Fruit fly (Drosophila melanogaster) whole organism, prepupa: ENCODE results near the gene CG42238.
A peak's percentile ranks its signal among the peaks of the same experiment; 100 is the strongest.

Source experiments
- Blimp-1 ChIP-seq: fragments of 200-800 bp; sonication (Bioruptor generic); optimal IDR thresholded peaks from 3 replicates; lab custom pipeline; 2017; ENCODE audit warnings: missing biosample characterization, missing genetic modification characterization, mild to moderate bottlenecking, moderate library complexity, missing genetic modification reagents
- CG10631 ChIP-seq: fragments of 200-800 bp; sonication (Bioruptor generic); optimal IDR thresholded peaks from 2 replicates; lab custom pipeline; 2016; ENCODE audit warnings: missing biosample characterization, missing genetic modification characterization
- CG11294 ChIP-seq: fragments of 200-800 bp; sonication (Bioruptor generic); IDR thresholded peaks from 2 replicates; pipeline ENCODE4 v1.3.6; 2022; ENCODE audit warnings: missing biosample characterization, missing genetic modification characterization
- CG11762 ChIP-seq: fragments of 200-800 bp; sonication (Bioruptor generic); optimal IDR thresholded peaks from 3 replicates; lab custom pipeline; 2016; ENCODE audit warnings: missing biosample characterization, missing genetic modification characterization; ENCODE audit not compliant: insufficient read depth
- CG11902 ChIP-seq: fragments of 200-800 bp; sonication (Bioruptor generic); optimal IDR thresholded peaks from 3 replicates; lab custom pipeline; 2016; ENCODE audit warnings: missing biosample characterization, missing genetic modification characterization
- CG15336 ChIP-seq: fragments of 200-800 bp; sonication (Bioruptor generic); IDR thresholded peaks from 2 replicates; pipeline ENCODE4 v1.3.6; 2022; ENCODE audit warnings: missing biosample characterization, missing genetic modification characterization
- CG1621 ChIP-seq: fragments of 200-800 bp; sonication (Bioruptor generic); optimal IDR thresholded peaks from 3 replicates; lab custom pipeline; 2018; ENCODE audit warnings: missing biosample characterization, mild to moderate bottlenecking, missing genetic modification characterization
- CG3032 ChIP-seq: fragments of 200-800 bp; optimal IDR thresholded peaks from 2 replicates; lab custom pipeline; 2019; ENCODE audit warnings: missing biosample characterization, mild to moderate bottlenecking, missing genetic modification characterization, moderate library complexity
- CG31627 ChIP-seq: fragments of 200-800 bp; sonication (Bioruptor generic); optimal IDR thresholded peaks from 3 replicates; lab custom pipeline; 2016; ENCODE audit warnings: missing biosample characterization, missing genetic modification characterization
- CG32006 ChIP-seq: fragments of 200-800 bp; sonication (Bioruptor generic); optimal IDR thresholded peaks from 3 replicates; lab custom pipeline; 2017; ENCODE audit warnings: missing biosample characterization, mild to moderate bottlenecking, missing genetic modification characterization
- CG34406 ChIP-seq: fragments of 200-800 bp; sonication (Bioruptor generic); optimal IDR thresholded peaks from 3 replicates; lab custom pipeline; 2016; ENCODE audit warnings: missing biosample characterization, missing genetic modification characterization
- CG4318 ChIP-seq: fragments of 200-800 bp; sonication (Bioruptor generic); optimal IDR thresholded peaks from 3 replicates; lab custom pipeline; 2017; ENCODE audit warnings: missing biosample characterization, mild to moderate bottlenecking, missing genetic modification characterization
- CG6163 ChIP-seq: fragments of 200-800 bp; sonication (Bioruptor generic); IDR thresholded peaks from 3 replicates; pipeline ENCODE4 v1.3.6; 2022; ENCODE audit warnings: missing biosample characterization, missing genetic modification characterization
- CG6276 ChIP-seq: fragments of 200-800 bp; sonication (Bioruptor generic); optimal IDR thresholded peaks from 2 replicates; lab custom pipeline; 2017; ENCODE audit warnings: missing biosample characterization, mild to moderate bottlenecking, missing genetic modification characterization
- CG6808 ChIP-seq: fragments of 200-800 bp; sonication (Bioruptor generic); optimal IDR thresholded peaks from 3 replicates; lab custom pipeline; 2017; ENCODE audit warnings: missing biosample characterization, missing genetic modification characterization, mild to moderate bottlenecking, moderate library complexity, missing genetic modification reagents
- CG7368 ChIP-seq: fragments of 200-800 bp; sonication (Bioruptor generic); optimal IDR thresholded peaks from 3 replicates; lab custom pipeline; 2016; ENCODE audit warnings: missing biosample characterization, missing genetic modification characterization
- CG8119 ChIP-seq: fragments of 200-800 bp; sonication (Bioruptor generic); IDR thresholded peaks from 3 replicates; pipeline ENCODE4 v1.3.6; 2022; ENCODE audit warnings: missing biosample characterization, missing genetic modification characterization
- CG8319 ChIP-seq: fragments of 200-800 bp; sonication (Bioruptor generic); optimal IDR thresholded peaks from 3 replicates; lab custom pipeline; 2016; ENCODE audit warnings: missing biosample characterization, missing genetic modification characterization
- Ets21C ChIP-seq: fragments of 200-800 bp; sonication (Bioruptor generic); optimal IDR thresholded peaks from 3 replicates; lab custom pipeline; 2016; ENCODE audit warnings: missing biosample characterization, missing genetic modification characterization
- Ets96B ChIP-seq: fragments of 200-800 bp; optimal IDR thresholded peaks from 2 replicates; lab custom pipeline; 2019; ENCODE audit warnings: missing biosample characterization, mild to moderate bottlenecking, missing genetic modification characterization, moderate library complexity
- Gug ChIP-seq: fragments of 200-800 bp; sonication (Bioruptor generic); IDR thresholded peaks from 2 replicates; pipeline ENCODE4 v1.3.6; 2022; ENCODE audit warnings: missing biosample characterization, missing genetic modification characterization
- Hr38 ChIP-seq: sonication (Bioruptor generic); optimal IDR thresholded peaks from 2 replicates; lab custom pipeline; 2016; ENCODE audit warnings: missing biosample characterization, missing genetic modification characterization
- Hr4 ChIP-seq: fragments of 200-800 bp; sonication (Bioruptor generic); optimal IDR thresholded peaks from 3 replicates; lab custom pipeline; 2016; ENCODE audit warnings: missing biosample characterization, missing genetic modification characterization
- Met ChIP-seq: fragments of 200-800 bp; sonication (Bioruptor generic); optimal IDR thresholded peaks from 3 replicates; lab custom pipeline; 2016; ENCODE audit warnings: missing biosample characterization, missing genetic modification characterization
- OdsH ChIP-seq: fragments of 200-800 bp; sonication (Bioruptor generic); optimal IDR thresholded peaks from 3 replicates; lab custom pipeline; 2016; ENCODE audit warnings: missing biosample characterization, missing genetic modification characterization
- Smox ChIP-seq: fragments of 200-800 bp; sonication (Bioruptor generic); optimal IDR thresholded peaks from 3 replicates; lab custom pipeline; 2016; ENCODE audit warnings: missing biosample characterization, missing genetic modification characterization
- Sox14 ChIP-seq: fragments of 200-800 bp; sonication (Bioruptor generic); optimal IDR thresholded peaks from 3 replicates; lab custom pipeline; 2016; ENCODE audit warnings: missing biosample characterization, missing genetic modification characterization
- Sox15 ChIP-seq: fragments of 200-800 bp; sonication (Bioruptor generic); optimal IDR thresholded peaks from 3 replicates; lab custom pipeline; 2016; ENCODE audit warnings: missing biosample characterization, missing genetic modification characterization
- achi ChIP-seq: fragments of 200-800 bp; sonication (Bioruptor generic); optimal IDR thresholded peaks from 3 replicates; lab custom pipeline; 2016; ENCODE audit warnings: missing biosample characterization, missing genetic modification characterization
- acj6 ChIP-seq: fragments of 200-800 bp; sonication (Bioruptor generic); optimal IDR thresholded peaks from 3 replicates; lab custom pipeline; 2016; ENCODE audit warnings: missing biosample characterization, missing genetic modification characterization
- cyc ChIP-seq: fragments of 200-800 bp; sonication (Bioruptor generic); optimal IDR thresholded peaks from 3 replicates; lab custom pipeline; 2016; ENCODE audit warnings: missing biosample characterization, missing genetic modification characterization
- dac ChIP-seq: fragments of 200-800 bp; sonication (Bioruptor generic); optimal IDR thresholded peaks from 2 replicates; lab custom pipeline; 2017; ENCODE audit warnings: missing biosample characterization, mild to moderate bottlenecking, missing genetic modification characterization
- dsx ChIP-seq: fragments of 200-800 bp; optimal IDR thresholded peaks from 3 replicates; lab custom pipeline; 2019; ENCODE audit warnings: missing biosample characterization, mild to moderate bottlenecking, missing genetic modification characterization, moderate library complexity; ENCODE audit not compliant: poor library complexity, severe bottlenecking
- esn ChIP-seq: fragments of 200-800 bp; sonication (Bioruptor generic); optimal IDR thresholded peaks from 2 replicates; lab custom pipeline; 2016; ENCODE audit warnings: missing biosample characterization, mild to moderate bottlenecking, missing genetic modification characterization, moderate library complexity
- fd59A ChIP-seq: fragments of 200-800 bp; sonication (Bioruptor generic); optimal IDR thresholded peaks from 2 replicates; lab custom pipeline; 2017; ENCODE audit warnings: missing biosample characterization, mild to moderate bottlenecking, missing genetic modification characterization, missing genetic modification reagents
- fd85E ChIP-seq: fragments of 200-800 bp; sonication (Bioruptor generic); optimal IDR thresholded peaks from 3 replicates; lab custom pipeline; 2016; ENCODE audit warnings: missing biosample characterization, missing genetic modification characterization
- fkh ChIP-seq: fragments of 200-800 bp; sonication (Bioruptor generic); optimal IDR thresholded peaks from 3 replicates; lab custom pipeline; 2017; ENCODE audit warnings: missing biosample characterization, mild to moderate bottlenecking, missing genetic modification characterization, moderate library complexity
- lz ChIP-seq: fragments of 200-800 bp; sonication (Bioruptor generic); optimal IDR thresholded peaks from 3 replicates; lab custom pipeline; 2016; ENCODE audit warnings: missing biosample characterization, missing genetic modification characterization
- net ChIP-seq: fragments of 200-800 bp; sonication (Bioruptor generic); optimal IDR thresholded peaks from 3 replicates; lab custom pipeline; 2016; ENCODE audit warnings: missing biosample characterization, missing genetic modification characterization
- pdm3 ChIP-seq: fragments of 200-800 bp; sonication (Bioruptor generic); optimal IDR thresholded peaks from 3 replicates; lab custom pipeline; 2016; ENCODE audit warnings: missing biosample characterization, missing genetic modification characterization
- spab ChIP-seq: fragments of 200-800 bp; sonication (Bioruptor generic); optimal IDR thresholded peaks from 2 replicates; lab custom pipeline; 2017; ENCODE audit warnings: missing biosample characterization, mild to moderate bottlenecking, missing genetic modification characterization, missing genetic modification reagents
- ss ChIP-seq, 2 experiments: fragments of 200-800 bp; sonication (Bioruptor generic); optimal IDR thresholded peaks; 2 replicates in 1 of 2; 3 replicates in 1 of 2; lab custom pipeline; 2017 to 2018; ENCODE audit warnings: mild to moderate bottlenecking in 2 of 2, missing biosample characterization in 2 of 2, missing genetic modification characterization in 2 of 2, moderate library complexity in 1 of 2
- svp ChIP-seq: fragments of 200-800 bp; sonication (Bioruptor generic); peaks from one replicate; lab custom pipeline; 2016; ENCODE audit warnings: missing biosample characterization, missing genetic modification characterization
- topi ChIP-seq: fragments of 200-800 bp; sonication (Bioruptor generic); optimal IDR thresholded peaks from 3 replicates; lab custom pipeline; 2016; ENCODE audit warnings: missing biosample characterization, missing genetic modification characterization
- vri ChIP-seq: fragments of 200-800 bp; sonication (Bioruptor generic); optimal IDR thresholded peaks from 3 replicates; lab custom pipeline; 2016; ENCODE audit warnings: missing biosample characterization, mild to moderate bottlenecking, missing genetic modification characterization

CG42238 gene

dm6 chr2L:20936420-20936819 is 115.5 kb downstream of the CG42238 start (continued):
- TF ChIP-seq Hr4 (GFP tag; lab: Kevin White, UChicago) = peak; percentile 46
- TF ChIP-seq dac = no peak
- TF ChIP-seq CG4318 (GFP tag; lab: Kevin White, UChicago) = peak; percentile 21
- no peak for TF ChIP-seq CG15336 (GFP tag; lab: Robert Waterston, UW)
- peak; percentile 9; the same call in 1 of the 2 replicates for TF ChIP-seq Gug (GFP tag; lab: Robert Waterston, UW)
- TF ChIP-seq CG11902 (GFP tag; lab: Kevin White, UChicago) = no peak
- peak; percentile 7 for TF ChIP-seq CG6276 (GFP tag; lab: Kevin White, UChicago)
- TF ChIP-seq OdsH = peak; percentile 55
- peak; percentile 66 for TF ChIP-seq CG32006 (GFP tag; lab: Kevin White, UChicago)
- TF ChIP-seq fd59A (GFP tag; lab: Kevin White, UChicago) = peak; percentile 56
- TF ChIP-seq Hr38 (GFP tag; lab: Kevin White, UChicago) = no peak
- TF ChIP-seq cyc (GFP tag; lab: Kevin White, UChicago) = peak; percentile 27
- no peak for TF ChIP-seq vri (GFP tag; lab: Kevin White, UChicago)
- no peak for TF ChIP-seq fkh (GFP tag; lab: Kevin White, UChicago)
- peak; percentile 19 for TF ChIP-seq CG3032 (tag; lab: Kevin White, UChicago)
- TF ChIP-seq CG8319 (GFP tag; lab: Kevin White, UChicago) = no peak
- TF ChIP-seq CG7368 = peak; percentile 13
- TF ChIP-seq Blimp-1 (GFP tag; lab: Kevin White, UChicago) = no peak

dm6 chr2L:20936061-20936390 is 115.9 kb downstream of the CG42238 start:
- peak in 1 of 2 experiments; percentile 37 for TF ChIP-seq ss (GFP tag; optimal IDR thresholded peaks at IDR 0.05; lab: Kevin White, UChicago)
- peak; percentile 27 for TF ChIP-seq fkh (GFP tag; lab: Kevin White, UChicago)
- TF ChIP-seq svp (GFP tag; lab: Kevin White, UChicago) = peak; percentile 97
- TF ChIP-seq CG11762 = no peak

- TF ChIP-seq spab (GFP tag; lab: Kevin White, UChicago) = no peak
- peak; percentile 14 for TF ChIP-seq achi (GFP tag; lab: Kevin White, UChicago)
- peak; percentile 10 to 24 for TF ChIP-seq ss (GFP tag; optimal IDR thresholded peaks at IDR 0.05; lab: Kevin White, UChicago)
- TF ChIP-seq topi (GFP tag; lab: Kevin White, UChicago) = peak; percentile 21
- no peak for TF ChIP-seq net (GFP tag; lab: Kevin White, UChicago)
- no peak for TF ChIP-seq Hr4 (GFP tag; lab: Kevin White, UChicago)
- TF ChIP-seq Sox14 (GFP tag; lab: Kevin White, UChicago) = peak; percentile 48
- TF ChIP-seq Ets96B (tag; lab: Kevin White, UChicago) = no peak
- TF ChIP-seq dsx (GFP tag; lab: Kevin White, UChicago) = peak; percentile 27
- no peak for TF ChIP-seq cyc (GFP tag; lab: Kevin White, UChicago)
- peak; percentile 35 for TF ChIP-seq CG31627 (GFP tag; lab: Kevin White, UChicago)
- TF ChIP-seq Gug (GFP tag; lab: Robert Waterston, UW) = no peak
- peak; percentile 30 for TF ChIP-seq esn (GFP tag; lab: Kevin White, UChicago)
- no peak for TF ChIP-seq svp (GFP tag; lab: Kevin White, UChicago)
- TF ChIP-seq pdm3 (GFP tag; lab: Kevin White, UChicago) = peak; percentile 51
- no peak for TF ChIP-seq CG8119 (GFP tag; lab: Robert Waterston, UW)
- TF ChIP-seq lz (GFP tag; lab: Kevin White, UChicago) = peak; percentile 24
- TF ChIP-seq Smox (GFP tag; lab: Kevin White, UChicago) = peak; percentile 47
- TF ChIP-seq fd85E = no peak
- TF ChIP-seq Ets21C (GFP tag; lab: Kevin White, UChicago) = no peak
- TF ChIP-seq CG3032 (tag; lab: Kevin White, UChicago) = no peak
- TF ChIP-seq vri (GFP tag; lab: Kevin White, UChicago) = no peak
- peak; percentile 30 for TF ChIP-seq CG32006 (GFP tag; lab: Kevin White, UChicago)
- peak; percentile 6 for TF ChIP-seq fd59A (GFP tag; lab: Kevin White, UChicago)
- no peak for TF ChIP-seq CG11294 (GFP tag; lab: Robert Waterston, UW)
- TF ChIP-seq CG34406 = peak; percentile 30
- TF ChIP-seq CG11762 = no peak
- TF ChIP-seq CG6808 (GFP tag; lab: Kevin White, UChicago) = no peak
- peak; percentile 87 for TF ChIP-seq fkh (GFP tag; lab: Kevin White, UChicago)
- TF ChIP-seq CG6163 (GFP tag; lab: Robert Waterston, UW) = no peak
- TF ChIP-seq OdsH = peak; percentile 57
- no peak for TF ChIP-seq Sox15 (GFP tag; lab: Kevin White, UChicago)
- TF ChIP-seq CG11902 (GFP tag; lab: Kevin White, UChicago) = no peak
- TF ChIP-seq CG10631 (GFP tag; lab: Kevin White, UChicago) = no peak
- TF ChIP-seq Met (GFP tag; lab: Kevin White, UChicago) = peak; percentile 35
- peak; percentile 46 for TF ChIP-seq acj6 (GFP tag; lab: Kevin White, UChicago)
- TF ChIP-seq CG1621 (tag; lab: Kevin White, UChicago) = peak; percentile 9
Observed at dm6 chr2L:20935338-20936060, 116.5 kb downstream of the CG42238 start.
